Fruit fly (Drosophila melanogaster): Measurements from ENCODE around the gene Ide.
A peak's percentile ranks its signal among the peaks of the same experiment; 100 is the strongest.

Ide gene

dm6 chr3L:20375878-20376563, at the start of gene Ide, which contains the start of gene RhoBTB:
Gene Ide, minus strand, starts transcription at chr3L:20375896.
Gene RhoBTB, plus strand, starts transcription at chr3L:20376242.
- TF ChIP-seq CG17801 (GFP tag; optimal IDR thresholded peaks at IDR 0.05; ENCODE audit: partially characterized antibody): peak; percentile 45

- TF ChIP-seq CG17801 (GFP tag; optimal IDR thresholded peaks at IDR 0.05; ENCODE audit: partially characterized antibody): no peak
Observed at dm6 chr3L:20413304-20413703, 37.6 kb upstream of the Ide start, which contains the start of gene zye. Gene zye, plus strand, starts transcription at chr3L:20413604.

- peak; percentile 41 for TF ChIP-seq CG17801 (GFP tag; optimal IDR thresholded peaks at IDR 0.05; ENCODE audit: partially characterized antibody)
Observed at dm6 chr3L:20410780-20411179, 35.1 kb upstream of the Ide start.

dm6 chr3L:20410345-20410744, 34.6 kb upstream of the Ide start, which contains the start of gene CG13248:
Gene CG13248, minus strand, starts transcription at chr3L:20410566.
- TF ChIP-seq CG17801 (GFP tag; optimal IDR thresholded peaks at IDR 0.05; ENCODE audit: partially characterized antibody): no peak

dm6 chr3L:20405971-20406948, 30.6 kb upstream of the Ide start:
- TF ChIP-seq CG17801 (GFP tag; optimal IDR thresholded peaks at IDR 0.05; ENCODE audit: partially characterized antibody): no peak

dm6 chr3L:20405337-20405887, 29.7 kb upstream of the Ide start:
- TF ChIP-seq CG17801 (GFP tag; optimal IDR thresholded peaks at IDR 0.05; ENCODE audit: partially characterized antibody): no peak

dm6 chr3L:20404515-20404914, 28.8 kb upstream of the Ide start:
- no peak for TF ChIP-seq CG17801 (GFP tag; optimal IDR thresholded peaks at IDR 0.05; ENCODE audit: partially characterized antibody)

dm6 chr3L:20403493-20404379, 28.0 kb upstream of the Ide start:
- no peak for TF ChIP-seq CG17801 (GFP tag; optimal IDR thresholded peaks at IDR 0.05; ENCODE audit: partially characterized antibody)

dm6 chr3L:20402665-20403492, 27.2 kb upstream of the Ide start:
- no peak for TF ChIP-seq CG17801 (GFP tag; optimal IDR thresholded peaks at IDR 0.05; ENCODE audit: partially characterized antibody)

dm6 chr3L:20401026-20401912, 25.6 kb upstream of the Ide start, which contains the start of gene trbl:
Gene trbl, minus strand, starts transcription at chr3L:20401609.
- peak; percentile 77 for TF ChIP-seq CG17801 (GFP tag; optimal IDR thresholded peaks at IDR 0.05; ENCODE audit: partially characterized antibody)

dm6 chr3L:20400515-20400914, 24.8 kb upstream of the Ide start:
- TF ChIP-seq CG17801 (GFP tag; optimal IDR thresholded peaks at IDR 0.05; ENCODE audit: partially characterized antibody): no peak

dm6 chr3L:20399550-20400109, 23.9 kb upstream of the Ide start:
- TF ChIP-seq CG17801 (GFP tag; optimal IDR thresholded peaks at IDR 0.05; ENCODE audit: partially characterized antibody): peak; percentile 88
